Worm (Caenorhabditis elegans) whole organism, L1 larva: ENCODE measurements around the gene F45E1.1.

Experiments
- C04F5.9 ChIP-seq: sonication (generic microtip); optimal IDR thresholded peaks from 2 replicates; lab custom pipeline; 2016; ENCODE audit warnings: missing genetic modification characterization, missing compliant biosample characterization
- C16A3.4 ChIP-seq: fragments of 150-350 bp; optimal IDR thresholded peaks from 2 replicates; lab custom pipeline; 2014; ENCODE audit warnings: missing biosample characterization, missing genetic modification characterization
- F16B12.6 ChIP-seq: fragments of 150-350 bp; optimal IDR thresholded peaks from 2 replicates; lab custom pipeline; 2014; ENCODE audit warnings: missing biosample characterization, missing genetic modification characterization
- Y116A8C.19 ChIP-seq: sonication (generic microtip); optimal IDR thresholded peaks from 2 replicates; lab custom pipeline; 2016; ENCODE audit warnings: missing compliant biosample characterization, missing genetic modification characterization, borderline replicate concordance
- aha-1 ChIP-seq: fragments of 150-350 bp; optimal IDR thresholded peaks from 2 replicates; lab custom pipeline; 2014; ENCODE audit warnings: missing biosample characterization, missing genetic modification characterization
- alr-1 ChIP-seq: fragments of 200-800 bp; sonication (Bioruptor generic); optimal IDR thresholded peaks from 2 replicates; lab custom pipeline; 2018; ENCODE audit warnings: borderline replicate concordance, mild to moderate bottlenecking, missing genetic modification characterization, missing compliant biosample characterization
- ama-1 ChIP-seq: fragments of 150-350 bp; optimal IDR thresholded peaks from 2 replicates; lab custom pipeline; 2014
- blmp-1 ChIP-seq: fragments of 150-350 bp; optimal IDR thresholded peaks from 2 replicates; lab custom pipeline; 2014; ENCODE audit warnings: missing biosample characterization, missing genetic modification characterization
- ceh-63 ChIP-seq: fragments of 200-800 bp; sonication (Bioruptor generic); optimal IDR thresholded peaks from 2 replicates; lab custom pipeline; 2018; ENCODE audit warnings: mild to moderate bottlenecking, missing genetic modification characterization, missing compliant biosample characterization
- ceh-82 ChIP-seq, 3 experiments: fragments of 150-350 bp in 1 of 3; sonication (generic microtip) in 2 of 3; optimal IDR thresholded peaks; 2 replicates each; lab custom pipeline; 2014 to 2017; ENCODE audit warnings: missing biosample characterization in 3 of 3, missing genetic modification characterization in 3 of 3
- ceh-88 ChIP-seq: fragments of 200-800 bp; sonication (Bioruptor generic); IDR thresholded peaks from 2 replicates; pipeline ENCODE4 v1.3.6; 2022; ENCODE audit warnings: missing genetic modification characterization, missing compliant biosample characterization
- ceh-90 ChIP-seq: sonication (generic microtip); optimal IDR thresholded peaks from 2 replicates; lab custom pipeline; 2016; ENCODE audit warnings: missing genetic modification characterization, missing compliant biosample characterization
- dsc-1 ChIP-seq: sonication (generic microtip); optimal IDR thresholded peaks from 2 replicates; lab custom pipeline; 2016; ENCODE audit warnings: mild to moderate bottlenecking, missing genetic modification characterization, missing compliant biosample characterization
- egl-13 ChIP-seq: sonication (generic microtip); optimal IDR thresholded peaks from 2 replicates; lab custom pipeline; 2016; ENCODE audit warnings: missing genotype, missing genetic modification reagents, missing genetic modification characterization, missing compliant biosample characterization
- egl-27 ChIP-seq, 2 experiments: fragments of 150-350 bp in 1 of 2; sonication (generic microtip); optimal IDR thresholded peaks; 3 replicates each; lab custom pipeline; 2017 to 2018; ENCODE audit warnings: missing biosample characterization in 2 of 2, missing genetic modification characterization in 2 of 2, missing genetic modification reagents in 2 of 2
- ets-5 ChIP-seq: fragments of 200-800 bp; sonication (Bioruptor generic); IDR thresholded peaks from 2 replicates; pipeline ENCODE4 v1.3.6; 2022; ENCODE audit warnings: missing genetic modification characterization, missing compliant biosample characterization
- hlh-17 ChIP-seq: fragments of 200-800 bp; sonication (Bioruptor generic); optimal IDR thresholded peaks from 2 replicates; lab custom pipeline; 2018; ENCODE audit warnings: missing genetic modification characterization, mild to moderate bottlenecking, missing compliant biosample characterization, moderate library complexity, borderline replicate concordance
- hlh-4 ChIP-seq: sonication (generic microtip); optimal IDR thresholded peaks from 2 replicates; lab custom pipeline; 2016; ENCODE audit warnings: mild to moderate bottlenecking, missing genetic modification characterization, missing compliant biosample characterization
- irx-1 ChIP-seq: sonication (generic microtip); optimal IDR thresholded peaks from 2 replicates; lab custom pipeline; 2016; ENCODE audit warnings: missing genetic modification characterization, missing compliant biosample characterization
- lin-13 ChIP-seq: fragments of 150-350 bp; optimal IDR thresholded peaks from 2 replicates; lab custom pipeline; 2014; ENCODE audit warnings: missing biosample characterization, missing genetic modification reagents, missing genetic modification characterization
- lin-35 ChIP-seq, 2 experiments: fragments of 150-350 bp; optimal IDR thresholded peaks; 2 replicates each; lab custom pipeline; 2014; ENCODE audit warnings: missing biosample characterization in 2 of 2, missing genetic modification characterization in 2 of 2, missing genetic modification reagents in 2 of 2
- lir-3 ChIP-seq: sonication (generic microtip); optimal IDR thresholded peaks from 2 replicates; lab custom pipeline; 2016; ENCODE audit warnings: mild to moderate bottlenecking, missing genetic modification characterization, moderate library complexity, missing compliant biosample characterization; ENCODE audit not compliant: poor library complexity
- mab-9 ChIP-seq: fragments of 200-800 bp; sonication (Bioruptor generic); IDR thresholded peaks from 2 replicates; pipeline ENCODE4 v1.3.6; 2022; ENCODE audit warnings: missing genetic modification reagents, missing genetic modification characterization, missing compliant biosample characterization
- mdl-1 ChIP-seq, 2 experiments: fragments of 150-350 bp; optimal IDR thresholded peaks; 2 replicates each; lab custom pipeline; 2014 to 2017; ENCODE audit warnings: missing biosample characterization in 2 of 2, missing genetic modification characterization in 2 of 2, inconsistent platforms in 1 of 2
- mep-1 ChIP-seq: fragments of 150-350 bp; optimal IDR thresholded peaks from 2 replicates; lab custom pipeline; 2014; ENCODE audit warnings: missing biosample characterization, missing genetic modification characterization
- nhr-11 ChIP-seq: fragments of 150-350 bp; optimal IDR thresholded peaks from 2 replicates; lab custom pipeline; 2014; ENCODE audit warnings: missing biosample characterization, missing genetic modification characterization
- nhr-19 ChIP-seq: fragments of 200-800 bp; sonication (Bioruptor generic); conservative IDR thresholded peaks from 2 replicates; pipeline ENCODE4 v1.3.6; 2022; ENCODE audit warnings: missing genetic modification characterization, missing compliant biosample characterization
- nhr-20 ChIP-seq: sonication (generic microtip); optimal IDR thresholded peaks from 2 replicates; lab custom pipeline; 2016; ENCODE audit warnings: mild to moderate bottlenecking, missing genetic modification characterization, missing compliant biosample characterization
- nhr-237 ChIP-seq: fragments of 150-350 bp; optimal IDR thresholded peaks from 2 replicates; lab custom pipeline; 2014; ENCODE audit warnings: missing biosample characterization, missing genetic modification characterization
- nhr-71 ChIP-seq: sonication (generic microtip); optimal IDR thresholded peaks from 2 replicates; lab custom pipeline; 2016; ENCODE audit warnings: mild to moderate bottlenecking, missing genetic modification characterization, moderate library complexity, missing compliant biosample characterization
- nhr-76 ChIP-seq: sonication (generic microtip); optimal IDR thresholded peaks from 2 replicates; lab custom pipeline; 2017; ENCODE audit warnings: missing biosample characterization, missing genetic modification characterization
- nhr-85 ChIP-seq: sonication (generic microtip); peaks from one replicate; lab custom pipeline; 2016; ENCODE audit warnings: missing genetic modification characterization, inconsistent platforms, missing compliant biosample characterization
- pqm-1 ChIP-seq: sonication (generic microtip); optimal IDR thresholded peaks from 3 replicates; lab custom pipeline; 2017; ENCODE audit warnings: missing biosample characterization, missing genetic modification characterization
- rnt-1 ChIP-seq: sonication (generic microtip); optimal IDR thresholded peaks from 2 replicates; lab custom pipeline; 2016; ENCODE audit warnings: mild to moderate bottlenecking, missing genetic modification characterization, moderate library complexity, missing compliant biosample characterization
- skn-1 ChIP-seq: fragments of 150-350 bp; optimal IDR thresholded peaks from 2 replicates; lab custom pipeline; 2014; ENCODE audit warnings: missing biosample characterization, missing genetic modification characterization
- snpc-4 ChIP-seq: fragments of 150-350 bp; optimal IDR thresholded peaks from 2 replicates; lab custom pipeline; 2014; ENCODE audit warnings: missing biosample characterization, missing genetic modification characterization
- snu-23 ChIP-seq: sonication (generic microtip); optimal IDR thresholded peaks from 2 replicates; lab custom pipeline; 2016; ENCODE audit warnings: missing genetic modification characterization, missing compliant biosample characterization
- sox-4 ChIP-seq: sonication (generic microtip); optimal IDR thresholded peaks from 2 replicates; lab custom pipeline; 2016; ENCODE audit warnings: missing genetic modification characterization, missing compliant biosample characterization
- sptf-1 ChIP-seq: fragments of 150-350 bp; optimal IDR thresholded peaks from 2 replicates; lab custom pipeline; 2014; ENCODE audit warnings: missing biosample characterization, missing genetic modification characterization
- swsn-7 ChIP-seq: sonication (generic microtip); optimal IDR thresholded peaks from 2 replicates; lab custom pipeline; 2016; ENCODE audit warnings: missing genetic modification characterization, missing compliant biosample characterization
- tbx-2 ChIP-seq: sonication (generic microtip); optimal IDR thresholded peaks from 2 replicates; lab custom pipeline; 2016; ENCODE audit warnings: missing genetic modification characterization, missing compliant biosample characterization
- tlp-1 ChIP-seq: fragments of 150-350 bp; optimal IDR thresholded peaks from 2 replicates; lab custom pipeline; 2014; ENCODE audit warnings: missing biosample characterization, missing genetic modification characterization
- unc-130 ChIP-seq: fragments of 150-350 bp; optimal IDR thresholded peaks from 2 replicates; lab custom pipeline; 2017; ENCODE audit warnings: missing biosample characterization, missing genetic modification characterization, inconsistent platforms
- unc-30 ChIP-seq: sonication (generic microtip); optimal IDR thresholded peaks from 2 replicates; lab custom pipeline; 2017; ENCODE audit warnings: missing biosample characterization, missing genetic modification characterization
- unc-62 ChIP-seq: fragments of 150-350 bp; optimal IDR thresholded peaks from 2 replicates; lab custom pipeline; 2014; ENCODE audit warnings: missing biosample characterization, missing genetic modification reagents, missing genetic modification characterization
- unc-98 ChIP-seq: fragments of 200-800 bp; sonication (Bioruptor generic); IDR thresholded peaks from 2 replicates; pipeline ENCODE4 v1.3.6; 2022; ENCODE audit warnings: missing genetic modification characterization, missing compliant biosample characterization
- vab-15 ChIP-seq: sonication (generic microtip); optimal IDR thresholded peaks from 2 replicates; lab custom pipeline; 2017; ENCODE audit warnings: missing genotype, mild to moderate bottlenecking, missing genetic modification characterization, missing compliant biosample characterization
- zip-4 ChIP-seq: fragments of 200-800 bp; sonication (Bioruptor generic); optimal IDR thresholded peaks from 2 replicates; lab custom pipeline; 2018; ENCODE audit warnings: mild to moderate bottlenecking, missing genetic modification characterization, moderate library complexity, missing compliant biosample characterization

Gene F45E1.1

ce11 chrX:8029080-8029479, 25.6 kb downstream of the F45E1.1 start, which contains the start of gene C34D10.1 (continued):
- TF ChIP-seq nhr-85 (tag; lab: Kevin White, UChicago): peak; percentile 91
- TF ChIP-seq dsc-1 (tag; lab: Kevin White, UChicago): peak; percentile 48
- TF ChIP-seq nhr-71 (tag; lab: Kevin White, UChicago): peak; percentile 90
- TF ChIP-seq irx-1 (tag; lab: Kevin White, UChicago): peak; percentile 16
- TF ChIP-seq, all 84 proteins: peak for 37

DNA sequence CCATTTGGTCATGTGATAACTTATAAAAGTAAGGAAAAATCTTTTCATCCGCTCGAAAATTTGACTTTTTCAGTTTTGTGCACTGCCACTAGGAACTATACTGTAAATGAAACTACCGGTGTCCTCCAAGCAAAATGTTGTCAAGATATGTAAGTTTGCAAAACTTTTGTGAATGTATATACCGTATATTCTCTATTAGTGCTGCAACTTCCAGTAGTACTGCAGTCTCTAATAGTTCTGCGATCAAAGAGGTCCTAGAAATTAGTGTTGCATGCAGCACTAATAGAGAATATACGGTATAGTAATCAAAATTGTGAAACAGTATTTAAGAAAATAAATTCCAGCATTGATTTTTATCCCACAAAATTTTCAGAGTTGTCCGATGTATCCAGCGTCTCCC, 26.6 kb downstream of the F45E1.1 start:
- no peak for TF ChIP-seq zip-4
- no peak for TF ChIP-seq unc-98 (GFP tag; lab: Robert Waterston, UW)
- no peak for TF ChIP-seq blmp-1 (tag; lab: Kevin White, UChicago)

DNA sequence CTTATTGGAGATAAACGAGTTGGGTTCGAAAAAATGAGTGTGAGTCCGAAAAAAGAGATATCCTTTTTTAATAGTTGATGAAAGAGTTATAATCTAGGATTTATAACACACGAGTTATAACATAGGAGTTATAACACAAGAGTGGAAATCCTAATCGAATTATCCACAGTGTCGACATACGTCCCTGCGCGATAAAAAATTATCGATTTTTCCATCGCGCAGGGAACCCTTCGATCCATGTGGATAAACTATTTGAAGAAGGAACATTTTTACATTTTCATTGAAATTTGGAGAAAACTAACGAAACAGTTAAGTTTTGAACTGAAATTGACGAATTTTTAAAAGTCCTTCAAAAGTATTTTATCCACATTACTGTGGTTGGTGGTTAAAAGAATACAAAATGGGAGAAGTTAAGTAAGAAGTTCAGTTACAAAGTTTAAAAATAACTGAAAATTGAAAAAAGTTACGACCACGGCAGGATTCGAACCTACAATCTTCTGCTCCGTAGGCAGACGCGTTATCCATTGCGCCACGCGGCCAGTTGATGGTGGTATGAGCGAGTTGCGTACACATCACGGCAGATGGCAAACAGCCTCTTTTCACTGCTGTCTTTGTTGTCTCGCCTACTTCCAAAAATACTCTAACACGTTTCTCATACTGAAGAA, 32.9 kb downstream of the F45E1.1 start:
- TF ChIP-seq pqm-1 (tag; lab: Kevin White, UChicago) (peak; percentile 69), Y116A8C.19 (tag; lab: Kevin White, UChicago) (peak; percentile 43), egl-27 (tag; optimal IDR thresholded peaks at IDR 0.05; lab: Kevin White, UChicago) (peak; percentile 91 to 94), aha-1 (peak; percentile 34), hlh-4 (peak; percentile 44), egl-13 (tag; lab: Kevin White, UChicago) (peak; percentile 98), unc-62 (GFP tag; lab: Kevin White, UChicago) (peak; percentile 28), ceh-88 (GFP tag; lab: Robert Waterston, UW) (peak; percentile 98), alr-1 (tag; lab: Kevin White, UChicago) (no peak), vab-15 (tag; lab: Kevin White, UChicago) (peak; percentile 65), zip-4 (peak; percentile 97), nhr-19 (GFP tag; lab: Robert Waterston, UW) (peak; percentile 98), rnt-1 (peak; percentile 97), unc-130 (tag; lab: Kevin White, UChicago) (peak; percentile 71), nhr-11 (tag; lab: Kevin White, UChicago) (peak; percentile 99), snpc-4 (tag; lab: Kevin White, UChicago) (peak; percentile 91), ama-1 (lab: Kevin White, UChicago) (no peak), ceh-82 (tag; optimal IDR thresholded peaks at IDR 0.05; lab: Kevin White, UChicago) (peak; percentile 98 to 99 (median 99)), nhr-20 (peak; percentile 99), snu-23 (GFP tag; lab: Kevin White, UChicago) (peak; percentile 100), tbx-2 (tag; lab: Kevin White, UChicago) (peak; percentile 99), unc-30 (peak; percentile 92), C16A3.4 (tag; lab: Kevin White, UChicago) (peak; percentile 99), nhr-76 (tag; lab: Kevin White, UChicago) (peak; percentile 78), mab-9 (GFP tag; lab: Robert Waterston, UW) (peak; percentile 97), sptf-1 (tag; lab: Kevin White, UChicago) (no peak), ceh-90 (tag; lab: Kevin White, UChicago) (peak; percentile 69), C04F5.9 (tag; lab: Kevin White, UChicago) (peak; percentile 93), hlh-17 (no peak), lin-35 (GFP tag; optimal IDR thresholded peaks at IDR 0.05; lab: Kevin White, UChicago) (peak; percentile 63 to 91), sox-4 (tag; lab: Kevin White, UChicago) (peak; percentile 99), ceh-63 (peak; percentile 98), F16B12.6 (tag; lab: Kevin White, UChicago) (peak; percentile 50), tlp-1 (tag; lab: Kevin White, UChicago) (peak; percentile 7), mep-1 (tag; lab: Kevin White, UChicago) (peak; percentile 100), skn-1 (tag; lab: Kevin White, UChicago) (peak; percentile 96), nhr-237 (peak; percentile 96), ets-5 (GFP tag; lab: Robert Waterston, UW) (no peak), lin-13 (GFP tag; lab: Kevin White, UChicago) (peak; percentile 96), irx-1 (tag; lab: Kevin White, UChicago) (peak; percentile 99), lir-3 (tag; lab: Kevin White, UChicago) (peak; percentile 92), swsn-7 (tag; lab: Kevin White, UChicago) (peak; percentile 99), mdl-1 (tag; optimal IDR thresholded peaks at IDR 0.05; lab: Kevin White, UChicago) (peak; percentile 42 to 86)
